Worm (Caenorhabditis elegans) whole organism, L4/young adult: ENCODE results near the gene fbxa-65.

Experiments used
- W03F9.2 ChIP-seq: fragments of 150-350 bp; optimal IDR thresholded peaks from 2 replicates; lab custom pipeline; 2014; ENCODE audit warnings: missing biosample characterization, missing genetic modification characterization
- dao-5 ChIP-seq: sonication (generic microtip); optimal IDR thresholded peaks from 2 replicates; lab custom pipeline; 2016; ENCODE audit warnings: missing genotype, missing genetic modification characterization, moderate library complexity, missing compliant biosample characterization
- him-1 ChIP-seq: sonication (generic microtip); optimal IDR thresholded peaks from 2 replicates; lab custom pipeline; 2016; ENCODE audit warnings: missing genotype, missing genetic modification reagents, missing genetic modification characterization, missing compliant biosample characterization

DNA sequence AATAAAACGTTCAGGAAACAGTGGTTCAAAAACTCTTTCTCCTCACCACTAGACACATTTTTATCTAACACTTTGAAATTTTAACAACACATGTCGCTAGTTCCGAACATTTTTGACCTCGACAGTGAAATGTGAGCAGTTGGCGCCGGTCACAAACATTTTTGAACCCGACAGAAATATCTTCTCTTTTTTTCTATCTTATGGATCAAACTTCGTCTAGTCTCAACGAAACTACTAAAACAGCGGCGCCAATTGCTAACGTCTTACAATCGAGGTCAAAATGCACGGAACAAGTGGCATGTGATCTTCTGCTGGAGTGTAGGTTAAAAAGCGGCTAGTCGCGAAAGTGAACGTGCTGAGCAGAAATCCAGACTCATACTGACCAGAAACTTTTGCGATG lies 2.3 kb downstream of the fbxa-65 start:
- no peak for TF ChIP-seq dao-5 (tag; lab: Kevin White, UChicago)
- no peak for TF ChIP-seq him-1 (tag; lab: Kevin White, UChicago)
- no peak for TF ChIP-seq W03F9.2 (tag; lab: Kevin White, UChicago)
